Worm (Caenorhabditis elegans) whole organism, L4 larva: Measurements from ENCODE around the gene npr-30.

Experiments used
- D1046.2 ChIP-seq: fragments of 200-800 bp; sonication (Bioruptor generic); IDR thresholded peaks from 2 replicates; pipeline ENCODE4 v1.3.6; 2022; ENCODE audit warnings: missing genetic modification characterization, missing compliant biosample characterization
- F10B5.3 ChIP-seq: sonication (generic microtip); optimal IDR thresholded peaks from 2 replicates; lab custom pipeline; 2016; ENCODE audit warnings: mild to moderate bottlenecking, missing genetic modification characterization, missing compliant biosample characterization
- F26F4.8 ChIP-seq: fragments of 200-800 bp; sonication (Bioruptor generic); conservative IDR thresholded peaks from 2 replicates; pipeline ENCODE4 v1.3.6; 2022; ENCODE audit warnings: missing genetic modification characterization, missing compliant biosample characterization
- F37D6.2 ChIP-seq: sonication (generic microtip); optimal IDR thresholded peaks from 2 replicates; lab custom pipeline; 2016; ENCODE audit warnings: mild to moderate bottlenecking, missing genetic modification characterization, missing compliant biosample characterization
- T20F7.1 ChIP-seq: fragments of 200-800 bp; sonication (Bioruptor generic); optimal IDR thresholded peaks from 2 replicates; lab custom pipeline; 2018; ENCODE audit warnings: mild to moderate bottlenecking, missing genetic modification characterization, missing compliant biosample characterization
- T26A8.4 ChIP-seq: fragments of 200-800 bp; sonication (Bioruptor generic); IDR thresholded peaks from 2 replicates; pipeline ENCODE4 v1.3.6; 2022; ENCODE audit warnings: missing genetic modification characterization, missing compliant biosample characterization
- Y48G9A.11 ChIP-seq: fragments of 200-800 bp; sonication (Bioruptor generic); IDR thresholded peaks from 2 replicates; pipeline ENCODE4 v1.3.6; 2022; ENCODE audit warnings: missing genetic modification reagents, missing genetic modification characterization, missing compliant biosample characterization
- Y5F2A.4 ChIP-seq: fragments of 200-800 bp; sonication (Bioruptor generic); optimal IDR thresholded peaks from 2 replicates; lab custom pipeline; 2018; ENCODE audit warnings: mild to moderate bottlenecking, missing genetic modification characterization, missing compliant biosample characterization
- aha-1 ChIP-seq: fragments of 150-350 bp; peaks from one replicate; lab custom pipeline; 2014; ENCODE audit warnings: missing biosample characterization, missing genetic modification characterization
- ama-1 ChIP-seq: fragments of 150-350 bp; optimal IDR thresholded peaks from 2 replicates; lab custom pipeline; 2014; ENCODE audit warnings: inconsistent platforms, mixed read lengths
- ceh-28 ChIP-seq: fragments of 150-350 bp; optimal IDR thresholded peaks from 2 replicates; lab custom pipeline; 2014; ENCODE audit warnings: missing biosample characterization, missing genetic modification reagents, missing genetic modification characterization
- ceh-62 ChIP-seq: sonication (generic microtip); optimal IDR thresholded peaks from 2 replicates; lab custom pipeline; 2017; ENCODE audit warnings: missing biosample characterization, missing genetic modification characterization
- cey-2 ChIP-seq: sonication (generic microtip); optimal IDR thresholded peaks from 3 replicates; lab custom pipeline; 2017; ENCODE audit warnings: missing genetic modification characterization, mild to moderate bottlenecking, missing compliant biosample characterization, antibody characterized with exemption, borderline replicate concordance; ENCODE audit not compliant: insufficient read depth
- ctbp-1 ChIP-seq: fragments of 200-800 bp; sonication (Bioruptor generic); IDR thresholded peaks from 2 replicates; pipeline ENCODE4 v1.3.6; 2022; ENCODE audit warnings: missing genetic modification reagents, missing genetic modification characterization, missing compliant biosample characterization
- daf-16 ChIP-seq, 3 experiments: sonication (generic microtip); optimal IDR thresholded peaks; 2 replicates each; lab custom pipeline; 2016 to 2017; ENCODE audit warnings: missing genetic modification characterization in 3 of 3, missing genetic modification reagents in 3 of 3, mild to moderate bottlenecking in 2 of 3, missing compliant biosample characterization in 2 of 3, missing biosample characterization in 1 of 3, moderate library complexity in 1 of 3
- fkh-10 ChIP-seq: fragments of 150-350 bp; optimal IDR thresholded peaks from 2 replicates; lab custom pipeline; 2014; ENCODE audit warnings: missing biosample characterization, missing genetic modification reagents, missing genetic modification characterization
- gei-8 ChIP-seq: fragments of 200-800 bp; sonication (Bioruptor generic); optimal IDR thresholded peaks from 2 replicates; lab custom pipeline; 2018; ENCODE audit warnings: mild to moderate bottlenecking, missing genetic modification characterization, missing compliant biosample characterization
- hlh-30 ChIP-seq: sonication (generic microtip); optimal IDR thresholded peaks from 2 replicates; lab custom pipeline; 2017; ENCODE audit warnings: antibody characterized with exemption, mild to moderate bottlenecking, missing genetic modification characterization, missing compliant biosample characterization; ENCODE audit not compliant: insufficient read depth
- lin-1 ChIP-seq: fragments of 200-800 bp; sonication (Bioruptor generic); IDR thresholded peaks from 2 replicates; pipeline ENCODE4 v1.3.6; 2022; ENCODE audit warnings: missing genetic modification reagents, missing genetic modification characterization, missing compliant biosample characterization
- lin-13 ChIP-seq: fragments of 150-350 bp; optimal IDR thresholded peaks from 2 replicates; lab custom pipeline; 2014; ENCODE audit warnings: missing biosample characterization, missing genetic modification reagents, missing genetic modification characterization
- lin-15B ChIP-seq: fragments of 150-350 bp; sonication (generic microtip); optimal IDR thresholded peaks from 3 replicates; lab custom pipeline; 2014; ENCODE audit warnings: missing biosample characterization, missing genetic modification characterization
- lin-29 ChIP-seq: fragments of 200-800 bp; sonication (Bioruptor generic); IDR thresholded peaks from 2 replicates; pipeline ENCODE4 v1.3.6; 2022; ENCODE audit warnings: missing genetic modification reagents, missing genetic modification characterization, missing compliant biosample characterization
- lin-39 ChIP-seq: fragments of 150-350 bp; optimal IDR thresholded peaks from 2 replicates; lab custom pipeline; 2014; ENCODE audit warnings: missing biosample characterization, missing genetic modification reagents, missing genetic modification characterization
- mdl-1 ChIP-seq, 2 experiments: fragments of 150-350 bp in 1 of 2; sonication (generic microtip) in 1 of 2; optimal IDR thresholded peaks; 2 replicates each; lab custom pipeline; 2014 to 2017; ENCODE audit warnings: missing biosample characterization in 2 of 2, missing genetic modification characterization in 2 of 2
- nhr-10 ChIP-seq: fragments of 150-350 bp; optimal IDR thresholded peaks from 2 replicates; lab custom pipeline; 2014; ENCODE audit warnings: missing biosample characterization, missing genetic modification characterization
- nhr-41 ChIP-seq: fragments of 200-800 bp; sonication (Bioruptor generic); IDR thresholded peaks from 2 replicates; pipeline ENCODE4 v1.3.6; 2022; ENCODE audit warnings: missing genetic modification reagents, missing genetic modification characterization, missing compliant biosample characterization
- nhr-6 ChIP-seq: fragments of 150-350 bp; optimal IDR thresholded peaks from 2 replicates; lab custom pipeline; 2014; ENCODE audit warnings: missing biosample characterization, missing genetic modification characterization
- php-3 ChIP-seq: fragments of 200-800 bp; sonication (Bioruptor generic); IDR thresholded peaks from 2 replicates; pipeline ENCODE4 v1.3.6; 2022; ENCODE audit warnings: missing genetic modification reagents, missing genetic modification characterization, missing compliant biosample characterization
- pqm-1 ChIP-seq: sonication (generic microtip); optimal IDR thresholded peaks from 2 replicates; lab custom pipeline; 2017; ENCODE audit warnings: missing biosample characterization, missing genetic modification characterization
- set-16 ChIP-seq: fragments of 200-800 bp; sonication (Bioruptor generic); IDR thresholded peaks from 2 replicates; pipeline ENCODE4 v1.3.6; 2022; ENCODE audit warnings: missing genetic modification reagents, missing genetic modification characterization, missing compliant biosample characterization
- snpc-1.2 ChIP-seq: fragments of 200-800 bp; sonication (Bioruptor generic); IDR thresholded peaks from 2 replicates; pipeline ENCODE4 v1.3.6; 2022; ENCODE audit warnings: missing genetic modification reagents, missing genetic modification characterization, missing compliant biosample characterization
- tra-1 ChIP-seq: fragments of 200-800 bp; sonication (Bioruptor generic); IDR thresholded peaks from 2 replicates; pipeline ENCODE4 v1.3.6; 2022; ENCODE audit warnings: missing genetic modification reagents, missing genetic modification characterization, missing compliant biosample characterization
- vab-7 ChIP-seq: fragments of 200-800 bp; sonication (Bioruptor generic); IDR thresholded peaks from 2 replicates; pipeline ENCODE4 v1.3.6; 2022; ENCODE audit warnings: missing genetic modification reagents, missing genetic modification characterization, missing compliant biosample characterization
- zfp-3 ChIP-seq: fragments of 200-800 bp; sonication (Bioruptor generic); conservative IDR thresholded peaks from 2 replicates; pipeline ENCODE4 v1.3.6; 2022; ENCODE audit warnings: missing genetic modification reagents, missing genetic modification characterization, missing compliant biosample characterization

npr-30 gene

ce11 chrIII:31600-31999 is 28.5 kb downstream of the npr-30 start:
- TF ChIP-seq gei-8 (no peak), set-16 (GFP tag; lab: Robert Waterston, UW) (no peak), F10B5.3 (tag; lab: Kevin White, UChicago) (no peak), hlh-30 (tag; lab: Kevin White, UChicago) (no peak), lin-1 (GFP tag; lab: Robert Waterston, UW) (no peak), tra-1 (GFP tag; lab: Robert Waterston, UW) (no peak), ctbp-1 (GFP tag; lab: Robert Waterston, UW) (no peak), ceh-28 (tag; lab: Kevin White, UChicago) (no peak), lin-39 (no peak), nhr-10 (tag; lab: Kevin White, UChicago) (no peak), lin-29 (GFP tag; lab: Robert Waterston, UW) (no peak), mdl-1 (tag; optimal IDR thresholded peaks at IDR 0.05; lab: Kevin White, UChicago) (no peak), T26A8.4 (GFP tag; lab: Robert Waterston, UW) (no peak), lin-15B (tag; lab: Kevin White, UChicago) (no peak), ama-1 (no peak), daf-16 (GFP tag; optimal IDR thresholded peaks at IDR 0.05; lab: Kevin White, UChicago) (no peak), daf-16 (tag; optimal IDR thresholded peaks at IDR 0.05; lab: Kevin White, UChicago) (no peak)

ce11 chrIII:33257-33656 is 30.1 kb downstream of the npr-30 start:
- peak; percentile 71 for TF ChIP-seq set-16 (GFP tag; lab: Robert Waterston, UW)
- no peak for TF ChIP-seq F26F4.8
- TF ChIP-seq aha-1 (tag; lab: Kevin White, UChicago), result peak; percentile 79
- no peak for TF ChIP-seq php-3 (GFP tag; lab: Robert Waterston, UW)
- TF ChIP-seq hlh-30 (tag; lab: Kevin White, UChicago), result no peak
- TF ChIP-seq fkh-10 (GFP tag; lab: Kevin White, UChicago), result no peak
- no peak for TF ChIP-seq nhr-6 (tag; lab: Kevin White, UChicago)

ce11 chrIII:38117-38516 is 35.0 kb downstream of the npr-30 start, which contains the start of gene clp-10:
TSS of gene clp-10 (minus strand) at chrIII:38217.
- TF ChIP-seq nhr-41 (GFP tag; lab: Robert Waterston, UW) (no peak), T26A8.4 (GFP tag; lab: Robert Waterston, UW) (no peak), Y48G9A.11 (GFP tag; lab: Robert Waterston, UW) (no peak), vab-7 (GFP tag; lab: Robert Waterston, UW) (no peak), lin-13 (GFP tag; lab: Kevin White, UChicago) (no peak), lin-29 (GFP tag; lab: Robert Waterston, UW) (no peak), ceh-28 (tag; lab: Kevin White, UChicago) (no peak), Y5F2A.4 (no peak), snpc-1.2 (GFP tag; lab: Robert Waterston, UW) (no peak), F37D6.2 (tag; lab: Kevin White, UChicago) (no peak), ceh-62 (tag; lab: Kevin White, UChicago) (no peak), D1046.2 (GFP tag; lab: Robert Waterston, UW) (no peak), zfp-3 (GFP tag; lab: Robert Waterston, UW) (no peak), nhr-10 (tag; lab: Kevin White, UChicago) (no peak), pqm-1 (tag; lab: Kevin White, UChicago) (no peak), cey-2 (tag; lab: Kevin White, UChicago) (no peak)
- TF ChIP-seq, all 104 proteins: peak for 0

- TF ChIP-seq T20F7.1 (GFP tag; lab: Kevin White, UChicago) (no peak), cey-2 (tag; lab: Kevin White, UChicago) (no peak), aha-1 (tag; lab: Kevin White, UChicago) (peak; percentile 53)
These were observed 36.4 kb downstream of the npr-30 start for ce11 chrIII:39516-39915.
